Fruit fly (Drosophila melanogaster) whole organism, adult: ENCODE measurements around the gene gammaTub37C.

Experiments
- CG11617 ChIP-seq: fragments of 200-800 bp; sonication (Bioruptor generic); optimal IDR thresholded peaks from 2 replicates; lab custom pipeline; 2017; ENCODE audit warnings: mild to moderate bottlenecking, missing biosample characterization, missing genetic modification reagents, missing genetic modification characterization
- CG12768 ChIP-seq: fragments of 200-800 bp; sonication (Bioruptor generic); optimal IDR thresholded peaks from 2 replicates; lab custom pipeline; 2017; ENCODE audit warnings: missing biosample characterization, missing genetic modification characterization, mild to moderate bottlenecking, moderate library complexity, missing genetic modification reagents
- CG14711 ChIP-seq: fragments of 200-800 bp; sonication (Bioruptor generic); optimal IDR thresholded peaks from 2 replicates; lab custom pipeline; 2018; ENCODE audit warnings: missing biosample characterization, mild to moderate bottlenecking, missing genetic modification characterization, moderate library complexity
- CG1620 ChIP-seq: fragments of 200-800 bp; sonication (Bioruptor generic); optimal IDR thresholded peaks from 2 replicates; lab custom pipeline; 2016; ENCODE audit warnings: missing biosample characterization, missing genetic modification characterization
- CG33017 ChIP-seq: fragments of 200-800 bp; sonication (Bioruptor generic); optimal IDR thresholded peaks from 2 replicates; lab custom pipeline; 2018; ENCODE audit warnings: missing biosample characterization, mild to moderate bottlenecking, missing genetic modification characterization, moderate library complexity
- CG5204 ChIP-seq: fragments of 200-800 bp; sonication (Bioruptor generic); optimal IDR thresholded peaks from 2 replicates; lab custom pipeline; 2016; ENCODE audit warnings: missing biosample characterization, missing genetic modification characterization
- CG7045 ChIP-seq: fragments of 200-800 bp; sonication (Bioruptor generic); optimal IDR thresholded peaks from 2 replicates; lab custom pipeline; 2017; ENCODE audit warnings: missing biosample characterization, mild to moderate bottlenecking, missing genetic modification characterization
- CG7101 ChIP-seq: fragments of 200-800 bp; sonication (Bioruptor generic); optimal IDR thresholded peaks from 2 replicates; lab custom pipeline; 2018; ENCODE audit warnings: missing biosample characterization, mild to moderate bottlenecking, missing genetic modification characterization, moderate library complexity
- Clk ChIP-seq: fragments of 200-800 bp; sonication (Bioruptor generic); optimal IDR thresholded peaks from 2 replicates; lab custom pipeline; 2017; ENCODE audit warnings: missing biosample characterization, missing genetic modification characterization
- Crg-1 ChIP-seq: fragments of 200-800 bp; sonication (Bioruptor generic); optimal IDR thresholded peaks from 2 replicates; lab custom pipeline; 2016; ENCODE audit warnings: missing biosample characterization, missing genetic modification characterization
- Hr96 ChIP-seq: fragments of 200-800 bp; sonication (Bioruptor generic); optimal IDR thresholded peaks from 2 replicates; lab custom pipeline; 2016; ENCODE audit warnings: missing biosample characterization, missing genetic modification characterization
- Mnt ChIP-seq: fragments of 200-800 bp; sonication (Bioruptor generic); optimal IDR thresholded peaks from 2 replicates; lab custom pipeline; 2016; ENCODE audit warnings: missing biosample characterization, mild to moderate bottlenecking, missing genetic modification characterization
- bab1 ChIP-seq: fragments of 200-800 bp; sonication (Bioruptor generic); optimal IDR thresholded peaks from 3 replicates; lab custom pipeline; 2019; ENCODE audit warnings: missing biosample characterization, mild to moderate bottlenecking, missing genetic modification characterization, moderate library complexity
- cic ChIP-seq: fragments of 200-800 bp; sonication (Bioruptor generic); optimal IDR thresholded peaks from 2 replicates; lab custom pipeline; 2017; ENCODE audit warnings: missing biosample characterization, mild to moderate bottlenecking, missing genetic modification characterization, moderate library complexity
- cnc ChIP-seq, 2 experiments: fragments of >200 bp; optimal IDR thresholded peaks; 2 replicates each; lab custom pipeline; 2017
- kay ChIP-seq: fragments of 200-800 bp; sonication (Bioruptor generic); peaks from one replicate; lab custom pipeline; 2016; ENCODE audit warnings: missing biosample characterization, missing genetic modification characterization, borderline replicate concordance
- ovo ChIP-seq: fragments of 200-800 bp; sonication (Bioruptor generic); optimal IDR thresholded peaks from 2 replicates; lab custom pipeline; 2016; ENCODE audit warnings: missing biosample characterization, missing genetic modification characterization
- pad ChIP-seq: fragments of 200-800 bp; sonication (Bioruptor generic); optimal IDR thresholded peaks from 3 replicates; lab custom pipeline; 2017; ENCODE audit warnings: missing biosample characterization, missing genetic modification characterization, mild to moderate bottlenecking, moderate library complexity, missing genetic modification reagents
- tj ChIP-seq: fragments of 200-800 bp; sonication (Bioruptor generic); optimal IDR thresholded peaks from 3 replicates; lab custom pipeline; 2017; ENCODE audit warnings: missing biosample characterization, mild to moderate bottlenecking, missing genetic modification characterization, moderate library complexity
- toe ChIP-seq: fragments of 200-800 bp; sonication (Bioruptor generic); optimal IDR thresholded peaks from 2 replicates; lab custom pipeline; 2016; ENCODE audit warnings: missing biosample characterization, missing genetic modification characterization

Gene gammaTub37C

dm6 chr2L:19135955-19136677 is 49.4 kb downstream of the gammaTub37C start:
- TF ChIP-seq Mnt (GFP tag; lab: Kevin White, UChicago) (no peak), cic (GFP tag; lab: Kevin White, UChicago) (no peak)

dm6 chr2L:19134814-19135523 is 50.6 kb downstream of the gammaTub37C start, which contains the start of gene Polr1D:
Gene Polr1D, minus strand, starts transcription at chr2L:19135233.
- TF ChIP-seq Crg-1 (GFP tag; lab: Kevin White, UChicago) (no peak), CG7101 (tag; lab: Kevin White, UChicago) (no peak), toe (GFP tag; lab: Kevin White, UChicago) (no peak), Clk (GFP tag; lab: Kevin White, UChicago) (no peak), tj (peak; percentile 92), CG33017 (tag; lab: Kevin White, UChicago) (no peak), bab1 (no peak), CG11617 (GFP tag; lab: Kevin White, UChicago) (no peak), Mnt (GFP tag; lab: Kevin White, UChicago) (peak; percentile 50), cnc (optimal IDR thresholded peaks at IDR 0.05; lab: Kevin White, UChicago) (no peak), pad (GFP tag; lab: Kevin White, UChicago) (peak; percentile 98), cic (GFP tag; lab: Kevin White, UChicago) (no peak), CG14711 (tag; lab: Kevin White, UChicago) (no peak), Hr96 (GFP tag; lab: Kevin White, UChicago) (no peak), CG12768 (no peak), CG1620 (no peak), kay (GFP tag; lab: Kevin White, UChicago) (no peak), ovo (GFP tag; lab: Kevin White, UChicago) (peak; percentile 80), CG5204 (GFP tag; lab: Kevin White, UChicago) (no peak), CG7045 (no peak)

dm6 chr2L:19134366-19134689 is 51.2 kb downstream of the gammaTub37C start:
- no peak for TF ChIP-seq bab1
- no peak for TF ChIP-seq cic (GFP tag; lab: Kevin White, UChicago)
- no peak for TF ChIP-seq CG14711 (tag; lab: Kevin White, UChicago)
- no peak for TF ChIP-seq CG12768
- no peak for TF ChIP-seq pad (GFP tag; lab: Kevin White, UChicago)
- TF ChIP-seq kay (GFP tag; lab: Kevin White, UChicago) = no peak
- TF ChIP-seq CG11617 (GFP tag; lab: Kevin White, UChicago) = no peak
- no peak for TF ChIP-seq CG5204 (GFP tag; lab: Kevin White, UChicago)
- TF ChIP-seq cnc (optimal IDR thresholded peaks at IDR 0.05; lab: Kevin White, UChicago) = no peak
- no peak for TF ChIP-seq CG7101 (tag; lab: Kevin White, UChicago)
- TF ChIP-seq tj = no peak
